Worm (Caenorhabditis elegans) whole organism, L1 larva: Measurements from ENCODE around the gene fbxa-86.

ENCODE experiments used
- Y116A8C.19 ChIP-seq: sonication (generic microtip); optimal IDR thresholded peaks from 2 replicates; lab custom pipeline; 2016; ENCODE audit warnings: missing compliant biosample characterization, missing genetic modification characterization, borderline replicate concordance
- ceh-82 ChIP-seq, 3 experiments: fragments of 150-350 bp in 1 of 3; sonication (generic microtip) in 2 of 3; optimal IDR thresholded peaks; 2 replicates each; lab custom pipeline; 2014 to 2017; ENCODE audit warnings: missing biosample characterization in 3 of 3, missing genetic modification characterization in 3 of 3
- efl-1 ChIP-seq, 4 experiments: fragments of 150-350 bp; optimal IDR thresholded peaks in 3 of 4; peaks in 1 of 4; 1 replicate in 1 of 4; 2 replicates in 3 of 4; lab custom pipeline; 2014; ENCODE audit warnings: missing biosample characterization in 2 of 4, missing genetic modification characterization in 2 of 4, missing genetic modification reagents in 2 of 4
- egl-27 ChIP-seq, 2 experiments: fragments of 150-350 bp in 1 of 2; sonication (generic microtip); optimal IDR thresholded peaks; 3 replicates each; lab custom pipeline; 2017 to 2018; ENCODE audit warnings: missing biosample characterization in 2 of 2, missing genetic modification characterization in 2 of 2, missing genetic modification reagents in 2 of 2
- nhr-237 ChIP-seq: fragments of 150-350 bp; optimal IDR thresholded peaks from 2 replicates; lab custom pipeline; 2014; ENCODE audit warnings: missing biosample characterization, missing genetic modification characterization
- nhr-47 ChIP-seq: sonication (generic microtip); optimal IDR thresholded peaks from 2 replicates; lab custom pipeline; 2016; ENCODE audit warnings: mild to moderate bottlenecking, missing genetic modification characterization, moderate library complexity, missing compliant biosample characterization
- nhr-85 ChIP-seq: sonication (generic microtip); peaks from one replicate; lab custom pipeline; 2016; ENCODE audit warnings: missing genetic modification characterization, inconsistent platforms, missing compliant biosample characterization
- tbx-2 ChIP-seq: sonication (generic microtip); optimal IDR thresholded peaks from 2 replicates; lab custom pipeline; 2016; ENCODE audit warnings: missing genetic modification characterization, missing compliant biosample characterization
- unc-86 ChIP-seq: sonication (generic microtip); optimal IDR thresholded peaks from 2 replicates; lab custom pipeline; 2016; ENCODE audit warnings: missing genetic modification characterization, missing compliant biosample characterization
- unc-98 ChIP-seq: fragments of 200-800 bp; sonication (Bioruptor generic); IDR thresholded peaks from 2 replicates; pipeline ENCODE4 v1.3.6; 2022; ENCODE audit warnings: missing genetic modification characterization, missing compliant biosample characterization
- zag-1 ChIP-seq: fragments of 150-350 bp; optimal IDR thresholded peaks from 2 replicates; lab custom pipeline; 2014; ENCODE audit warnings: missing biosample characterization, missing genetic modification characterization

ce11 chrIV:4930754-4931322 lies 7.0 kb downstream of the fbxa-86 start:
- TF ChIP-seq zag-1 (tag; lab: Kevin White, UChicago) (no peak), unc-98 (GFP tag; lab: Robert Waterston, UW) (no peak), tbx-2 (tag; lab: Kevin White, UChicago) (no peak), efl-1 (optimal IDR thresholded peaks at IDR 0.05; lab: Kevin White, UChicago) (peak in 1 of 2 experiments; percentile 8), efl-1 (GFP tag; optimal IDR thresholded peaks at IDR 0.05 in 1 of 2; lab: Kevin White, UChicago) (no peak), nhr-237 (tag; lab: Kevin White, UChicago) (no peak), egl-27 (tag; optimal IDR thresholded peaks at IDR 0.05; lab: Kevin White, UChicago) (no peak), nhr-47 (tag; lab: Kevin White, UChicago) (peak; percentile 40), ceh-82 (tag; optimal IDR thresholded peaks at IDR 0.05; lab: Kevin White, UChicago) (no peak), nhr-85 (tag; lab: Kevin White, UChicago) (peak; percentile 19), unc-86 (no peak), Y116A8C.19 (tag; lab: Kevin White, UChicago) (no peak)
